Worm (Caenorhabditis elegans) whole organism, young adult: ENCODE results near the gene F07C3.2.

Experiments
- F55B11.4 ChIP-seq: sonication (generic microtip); optimal IDR thresholded peaks from 2 replicates; lab custom pipeline; 2016; ENCODE audit warnings: missing compliant biosample characterization, missing genetic modification characterization, borderline replicate concordance; ENCODE audit not compliant: insufficient read depth
- ama-1 ChIP-seq, 3 experiments: fragments of 150-350 bp in 1 of 3; sonication (generic microtip) in 2 of 3; optimal IDR thresholded peaks; 2 replicates each; lab custom pipeline; 2014 to 2018; ENCODE audit warnings: missing biosample characterization in 2 of 3, missing genetic modification characterization in 2 of 3, missing genetic modification reagents in 2 of 3
- attf-3 ChIP-seq: fragments of 200-800 bp; sonication (Bioruptor generic); conservative IDR thresholded peaks from 2 replicates; pipeline ENCODE4 v1.3.6; 2022; ENCODE audit warnings: missing genetic modification reagents, missing genetic modification characterization, missing compliant biosample characterization
- attf-6 ChIP-seq: fragments of 200-800 bp; sonication (Bioruptor generic); IDR thresholded peaks from 2 replicates; pipeline ENCODE4 v1.3.6; 2022; ENCODE audit warnings: missing genetic modification reagents, missing genetic modification characterization, missing compliant biosample characterization
- ceh-91 ChIP-seq: fragments of 200-800 bp; sonication (Bioruptor generic); IDR thresholded peaks from 2 replicates; pipeline ENCODE4 v1.3.6; 2022; ENCODE audit warnings: missing genetic modification reagents, missing genetic modification characterization, missing compliant biosample characterization
- efl-1 ChIP-seq: fragments of 150-350 bp; optimal IDR thresholded peaks from 2 replicates; lab custom pipeline; 2014; ENCODE audit warnings: missing biosample characterization, missing genetic modification reagents, missing genetic modification characterization
- lin-35 ChIP-seq, 3 experiments: fragments of 150-350 bp in 2 of 3; sonication (generic microtip) in 1 of 3; optimal IDR thresholded peaks; 2 replicates each; lab custom pipeline; 2014 to 2018; ENCODE audit warnings: missing biosample characterization in 3 of 3, missing genetic modification characterization in 3 of 3, missing genetic modification reagents in 3 of 3
- lin-54 ChIP-seq: fragments of 200-800 bp; sonication (Bioruptor generic); optimal IDR thresholded peaks from 2 replicates; lab custom pipeline; 2018; ENCODE audit warnings: mild to moderate bottlenecking, missing genetic modification characterization, missing compliant biosample characterization
- lsy-27 ChIP-seq: sonication (generic microtip); optimal IDR thresholded peaks from 2 replicates; lab custom pipeline; 2017; ENCODE audit warnings: missing genetic modification characterization, mild to moderate bottlenecking, missing compliant biosample characterization, antibody characterized with exemption, missing genotype, borderline replicate concordance; ENCODE audit not compliant: insufficient read depth
- nhr-90 ChIP-seq: sonication (generic microtip); optimal IDR thresholded peaks from 2 replicates; lab custom pipeline; 2016; ENCODE audit warnings: missing genotype, mild to moderate bottlenecking, missing genetic modification characterization, missing compliant biosample characterization
- ztf-6 ChIP-seq: fragments of 200-800 bp; sonication (Bioruptor generic); IDR thresholded peaks from 2 replicates; pipeline ENCODE4 v1.3.6; 2022; ENCODE audit warnings: missing genetic modification reagents, missing genetic modification characterization, missing compliant biosample characterization

ce11 chrV:9249206-9249605 lies 23.3 kb downstream of the F07C3.2 start, which contains the start of gene str-94:
- no peak for TF ChIP-seq ama-1 (optimal IDR thresholded peaks at IDR 0.05; lab: Kevin White, UChicago)
- TF ChIP-seq ama-1 (GFP tag; optimal IDR thresholded peaks at IDR 0.05; lab: Kevin White, UChicago), result no peak
- TF ChIP-seq nhr-90, result no peak
- TF ChIP-seq ceh-91, result no peak
- no peak for TF ChIP-seq F55B11.4 (tag; lab: Kevin White, UChicago)
- TF ChIP-seq ztf-6 (GFP tag; lab: Robert Waterston, UW), result no peak
- no peak for TF ChIP-seq efl-1 (GFP tag; lab: Kevin White, UChicago)
- TF ChIP-seq lin-35 (GFP tag; optimal IDR thresholded peaks at IDR 0.05; lab: Kevin White, UChicago), result no peak
- no peak for TF ChIP-seq lin-54 (GFP tag; lab: Kevin White, UChicago)
- TF ChIP-seq attf-3 (GFP tag; lab: Robert Waterston, UW), result no peak
- no peak for TF ChIP-seq attf-6 (GFP tag; lab: Robert Waterston, UW)
- TF ChIP-seq lsy-27, result no peak
